Fruit fly (Drosophila melanogaster): ENCODE data around the gene Ctl2.

The Ctl2 gene

DNA sequence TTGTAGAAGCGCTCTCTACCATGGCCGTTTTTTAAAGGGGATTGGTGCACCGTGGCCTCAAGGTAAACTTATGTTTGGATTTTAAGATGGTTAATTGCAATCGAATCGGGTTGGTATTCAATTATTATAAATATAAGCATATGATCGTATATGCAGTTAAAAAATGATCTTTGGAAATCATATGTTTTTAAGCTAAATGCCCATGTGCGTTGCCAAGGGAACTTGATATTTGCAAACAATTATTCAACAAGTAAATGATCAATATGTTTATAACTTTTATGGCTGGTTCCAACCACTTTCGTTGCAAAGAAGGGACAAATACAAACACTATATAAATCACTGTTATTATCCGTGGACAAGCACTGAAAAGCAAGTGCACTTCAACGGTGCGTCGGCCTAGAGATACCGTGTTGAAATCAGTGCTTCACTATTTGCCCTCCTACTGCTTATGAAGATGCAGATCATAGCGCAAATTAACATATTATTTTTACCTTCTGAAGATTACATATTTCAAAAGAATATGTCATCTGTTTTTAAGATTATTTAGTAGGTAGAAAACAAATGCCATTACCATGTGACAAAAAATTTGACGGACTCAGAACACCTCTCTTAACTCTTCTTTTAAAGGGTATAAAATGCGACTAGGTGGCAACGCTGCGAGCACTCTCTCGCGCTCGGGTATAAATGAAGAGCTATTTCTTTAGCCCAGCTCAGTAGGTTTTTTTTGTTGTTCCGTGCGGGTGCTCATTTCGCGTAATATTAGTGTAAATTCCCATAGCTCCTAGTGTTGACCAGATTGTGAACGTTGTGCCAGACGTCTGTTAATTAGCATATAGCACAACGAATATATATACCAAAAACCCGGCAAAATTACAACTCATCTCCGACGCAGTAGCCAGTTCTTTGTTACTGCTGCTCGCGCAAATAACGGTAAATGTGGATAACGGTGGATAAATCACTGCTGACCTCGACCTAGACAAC is 34.5 kb downstream of the Ctl2 start, which contains the start of gene rdog (continued):
- TF ChIP-seq CG33213 (GFP tag; optimal IDR thresholded peaks at IDR 0.05), result peak; percentile 72
- no peak for TF ChIP-seq CG14965 (GFP tag; optimal IDR thresholded peaks at IDR 0.05; ENCODE audit: borderline replicate concordance)
- peak; percentile 79 for TF ChIP-seq CG9817 (tag; optimal IDR thresholded peaks at IDR 0.05)
- TF ChIP-seq bcd (GFP tag; optimal IDR thresholded peaks at IDR 0.05), result peak; percentile 82
- no peak for TF ChIP-seq pita (GFP tag; optimal IDR thresholded peaks at IDR 0.05)
- peak; percentile 67 for TF ChIP-seq Blimp-1 (GFP tag; optimal IDR thresholded peaks at IDR 0.05)
- no peak; the same call in 1 of the 2 replicates for TF ChIP-seq E2f1 (GFP tag; IDR thresholded peaks at IDR 0.05)
- TF ChIP-seq ac (GFP tag; optimal IDR thresholded peaks at IDR 0.05), result peak; percentile 66
- TF ChIP-seq Abd-B (GFP tag; optimal IDR thresholded peaks at IDR 0.05), result peak; percentile 88
- TF ChIP-seq CG10979 (tag; optimal IDR thresholded peaks at IDR 0.05), result peak; percentile 81
- peak; percentile 89 for TF ChIP-seq CG13894 (tag; optimal IDR thresholded peaks at IDR 0.05)
- TF ChIP-seq CG6813 (GFP tag; optimal IDR thresholded peaks at IDR 0.05), result peak; percentile 4

DNA sequence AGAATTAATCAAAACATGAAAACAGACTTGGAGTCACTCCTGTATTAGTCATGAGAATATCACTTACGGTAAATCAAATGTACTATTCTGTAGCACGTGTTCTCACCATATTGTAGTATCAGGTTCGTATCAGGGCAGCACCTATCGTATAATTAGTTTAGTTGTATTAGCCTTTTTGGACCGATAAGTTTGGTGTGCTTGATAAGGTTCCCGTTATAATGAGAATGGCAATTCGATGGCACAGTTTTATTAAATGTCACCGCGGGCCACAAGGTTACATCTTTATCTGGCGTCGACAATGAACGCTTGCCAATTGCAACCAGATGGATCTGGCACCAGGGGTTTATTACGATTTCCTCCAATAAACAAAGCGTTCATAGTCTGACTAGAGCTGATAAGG is 35.6 kb downstream of the Ctl2 start:
- TF ChIP-seq GATAe (GFP tag; conservative IDR thresholded peaks at IDR 0.05) (peak; percentile 35; the same call in 1 of the 2 replicates), sug (tag; optimal IDR thresholded peaks at IDR 0.05) (peak; percentile 83), chinmo (GFP tag; IDR thresholded peaks at IDR 0.05; ENCODE audit: partially characterized antibody) (0 out of 4 replicates have a peak, but pooled peaks have one; percentile 8), CG9817 (tag; optimal IDR thresholded peaks at IDR 0.05) (no peak), sd (tag; optimal IDR thresholded peaks at IDR 0.05) (peak; percentile 33), mirr (GFP tag; optimal IDR thresholded peaks at IDR 0.05) (peak; percentile 92), CG13624 (GFP tag; optimal IDR thresholded peaks at IDR 0.05) (no peak), schlank (tag; optimal IDR thresholded peaks at IDR 0.05) (no peak), exex (tag; optimal IDR thresholded peaks at IDR 0.05) (peak; percentile 92), grn (GFP tag; optimal IDR thresholded peaks at IDR 0.05) (peak; percentile 56), CG34376 (GFP tag; optimal IDR thresholded peaks at IDR 0.05) (peak; percentile 81), cwo (GFP tag; optimal IDR thresholded peaks at IDR 0.05) (peak; percentile 95)

DNA sequence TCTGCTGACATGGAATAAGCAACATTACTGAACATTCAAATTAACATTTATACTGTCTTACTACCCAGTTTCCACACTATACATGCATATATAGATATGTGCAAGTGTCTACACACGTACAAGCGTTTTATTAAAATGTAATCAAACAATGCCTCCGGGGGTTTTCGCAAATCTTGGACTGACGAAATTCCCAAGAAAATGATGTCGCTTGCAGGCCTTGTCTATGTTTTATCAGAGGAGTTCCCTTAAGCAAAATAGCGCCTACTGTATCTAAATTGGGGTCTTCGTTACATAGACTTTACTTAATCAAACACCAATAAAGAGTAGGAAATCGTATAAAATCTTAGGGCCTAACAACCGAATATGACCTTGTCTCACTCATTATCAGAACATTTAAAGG is 36.5 kb downstream of the Ctl2 start:
- TF ChIP-seq CG14014 (GFP tag; IDR thresholded peaks at IDR 0.05) (no peak), nom (GFP tag; optimal IDR thresholded peaks at IDR 0.05) (no peak), CG3847 (GFP tag; IDR thresholded peaks at IDR 0.05) (no peak), sens (GFP tag) (peak; percentile 7), slp2 (GFP tag; optimal IDR thresholded peaks at IDR 0.05) (no peak), disco-r (GFP tag; optimal IDR thresholded peaks at IDR 0.05) (no peak), ara (GFP tag; IDR thresholded peaks at IDR 0.05) (no peak), vvl (GFP tag; IDR thresholded peaks at IDR 0.05) (0 out of 2 replicates have a peak, but pooled peaks have one; percentile 23), CG9437 (GFP tag; optimal IDR thresholded peaks at IDR 0.05) (no peak), Oli (tag; optimal IDR thresholded peaks at IDR 0.05) (no peak)
